Worm (Caenorhabditis elegans) whole organism, late embryonic: ENCODE measurements around the gene abu-14.

Experiments used
- C38D4.7 ChIP-seq: fragments of 200-800 bp; sonication (Bioruptor generic); optimal IDR thresholded peaks from 2 replicates; lab custom pipeline; 2018; ENCODE audit warnings: mild to moderate bottlenecking, missing genetic modification characterization, moderate library complexity, missing compliant biosample characterization
- F13H6.1 ChIP-seq: sonication (generic microtip); optimal IDR thresholded peaks from 2 replicates; lab custom pipeline; 2016; ENCODE audit warnings: missing genetic modification characterization, missing compliant biosample characterization
- K02D7.2 ChIP-seq: sonication (generic microtip); optimal IDR thresholded peaks from 2 replicates; lab custom pipeline; 2017; ENCODE audit warnings: mild to moderate bottlenecking, missing genetic modification characterization, missing compliant biosample characterization
- K09A11.1 ChIP-seq: sonication (generic microtip); optimal IDR thresholded peaks from 2 replicates; lab custom pipeline; 2017; ENCODE audit warnings: antibody characterized with exemption, mild to moderate bottlenecking, missing genetic modification characterization, missing compliant biosample characterization; ENCODE audit not compliant: insufficient read depth
- Y22D7AL.16 ChIP-seq: sonication (generic microtip); optimal IDR thresholded peaks from 2 replicates; lab custom pipeline; 2016; ENCODE audit warnings: missing genetic modification characterization, missing compliant biosample characterization
- ama-1 ChIP-seq: fragments of 150-350 bp; optimal IDR thresholded peaks from 2 replicates; lab custom pipeline; 2014
- ceh-14 ChIP-seq: sonication (generic microtip); optimal IDR thresholded peaks from 2 replicates; lab custom pipeline; 2016; ENCODE audit warnings: missing genotype, missing genetic modification characterization, missing compliant biosample characterization
- ceh-18 ChIP-seq: sonication (generic microtip); optimal IDR thresholded peaks from 2 replicates; lab custom pipeline; 2016; ENCODE audit warnings: missing genetic modification characterization, missing compliant biosample characterization
- ceh-22 ChIP-seq: sonication (generic microtip); optimal IDR thresholded peaks from 2 replicates; lab custom pipeline; 2017; ENCODE audit warnings: missing biosample characterization, missing genetic modification characterization
- ceh-30 ChIP-seq: fragments of 150-350 bp; optimal IDR thresholded peaks from 2 replicates; lab custom pipeline; 2014; ENCODE audit warnings: missing biosample characterization, missing genetic modification characterization
- ceh-31 ChIP-seq: sonication (generic microtip); optimal IDR thresholded peaks from 2 replicates; lab custom pipeline; 2016; ENCODE audit warnings: missing genetic modification characterization, missing compliant biosample characterization
- ceh-48 ChIP-seq: sonication (generic microtip); optimal IDR thresholded peaks from 2 replicates; lab custom pipeline; 2016; ENCODE audit warnings: missing genetic modification characterization, inconsistent platforms, missing compliant biosample characterization
- ceh-9 ChIP-seq: sonication (generic microtip); optimal IDR thresholded peaks from 2 replicates; lab custom pipeline; 2016; ENCODE audit warnings: mild to moderate bottlenecking, missing genetic modification characterization, inconsistent platforms, missing compliant biosample characterization
- ets-4 ChIP-seq: sonication (generic microtip); optimal IDR thresholded peaks from 2 replicates; lab custom pipeline; 2016; ENCODE audit warnings: missing genetic modification characterization, missing compliant biosample characterization
- eyg-1 ChIP-seq: sonication (generic microtip); optimal IDR thresholded peaks from 2 replicates; lab custom pipeline; 2016; ENCODE audit warnings: missing genotype, missing genetic modification characterization, missing compliant biosample characterization
- fax-1 ChIP-seq: sonication (generic microtip); optimal IDR thresholded peaks from 2 replicates; lab custom pipeline; 2016; ENCODE audit warnings: missing genotype, missing genetic modification characterization, missing compliant biosample characterization
- fkh-10 ChIP-seq: fragments of 150-350 bp; optimal IDR thresholded peaks from 2 replicates; lab custom pipeline; 2014; ENCODE audit warnings: missing biosample characterization, missing genetic modification reagents, missing genetic modification characterization
- fkh-6 ChIP-seq: sonication (generic microtip); optimal IDR thresholded peaks from 2 replicates; lab custom pipeline; 2016; ENCODE audit warnings: missing genetic modification characterization, missing compliant biosample characterization
- gmeb-2 ChIP-seq: sonication (generic microtip); optimal IDR thresholded peaks from 2 replicates; lab custom pipeline; 2016; ENCODE audit warnings: missing genetic modification characterization, inconsistent platforms, missing compliant biosample characterization
- hlh-13 ChIP-seq: fragments of 200-800 bp; sonication (Bioruptor generic); optimal IDR thresholded peaks from 2 replicates; lab custom pipeline; 2018; ENCODE audit warnings: mild to moderate bottlenecking, missing genetic modification characterization, missing compliant biosample characterization
- hlh-15 ChIP-seq: sonication (generic microtip); optimal IDR thresholded peaks from 2 replicates; lab custom pipeline; 2016; ENCODE audit warnings: missing genetic modification characterization, missing compliant biosample characterization
- hlh-6 ChIP-seq: sonication (generic microtip); optimal IDR thresholded peaks from 2 replicates; lab custom pipeline; 2016; ENCODE audit warnings: missing genotype, missing genetic modification characterization, missing compliant biosample characterization
- hlh-8 ChIP-seq: sonication (generic microtip); optimal IDR thresholded peaks from 2 replicates; lab custom pipeline; 2016; ENCODE audit warnings: missing genotype, missing genetic modification characterization, missing compliant biosample characterization
- lim-6 ChIP-seq: sonication (generic microtip); optimal IDR thresholded peaks from 2 replicates; lab custom pipeline; 2016; ENCODE audit warnings: missing genetic modification characterization, missing compliant biosample characterization
- lin-11 ChIP-seq: fragments of 200-800 bp; sonication (Bioruptor generic); optimal IDR thresholded peaks from 2 replicates; lab custom pipeline; 2018; ENCODE audit warnings: mild to moderate bottlenecking, missing genetic modification characterization, missing compliant biosample characterization
- madf-2 ChIP-seq: sonication (generic microtip); optimal IDR thresholded peaks from 2 replicates; lab custom pipeline; 2017; ENCODE audit warnings: missing genetic modification characterization, missing compliant biosample characterization
- mec-3 ChIP-seq: sonication (generic microtip); optimal IDR thresholded peaks from 2 replicates; lab custom pipeline; 2016; ENCODE audit warnings: borderline replicate concordance, missing genetic modification characterization, missing compliant biosample characterization
- nfya-1 ChIP-seq: sonication (generic microtip); optimal IDR thresholded peaks from 2 replicates; lab custom pipeline; 2017; ENCODE audit warnings: missing genetic modification characterization, mild to moderate bottlenecking, missing compliant biosample characterization, antibody characterized with exemption, moderate library complexity
- nhr-11 ChIP-seq: fragments of 150-350 bp; optimal IDR thresholded peaks from 2 replicates; lab custom pipeline; 2014; ENCODE audit warnings: missing biosample characterization, missing genetic modification characterization
- pag-3 ChIP-seq: sonication (generic microtip); optimal IDR thresholded peaks from 2 replicates; lab custom pipeline; 2016; ENCODE audit warnings: missing compliant biosample characterization, missing genetic modification characterization, borderline replicate concordance
- pat-9 ChIP-seq: fragments of 200-800 bp; sonication (Bioruptor generic); optimal IDR thresholded peaks from 2 replicates; lab custom pipeline; 2018; ENCODE audit warnings: mild to moderate bottlenecking, missing genetic modification characterization, moderate library complexity, missing compliant biosample characterization
- pax-1 ChIP-seq: fragments of 150-350 bp; optimal IDR thresholded peaks from 2 replicates; lab custom pipeline; 2014; ENCODE audit warnings: missing biosample characterization, missing genetic modification characterization
- pha-2 ChIP-seq: sonication (generic microtip); optimal IDR thresholded peaks from 2 replicates; lab custom pipeline; 2017; ENCODE audit warnings: mild to moderate bottlenecking, missing genetic modification characterization, missing compliant biosample characterization
- pha-4 ChIP-seq: fragments of 150-350 bp; optimal IDR thresholded peaks from 2 replicates; lab custom pipeline; 2018; ENCODE audit warnings: missing biosample characterization, missing genetic modification reagents, missing genetic modification characterization
- pqm-1 ChIP-seq: sonication (generic microtip); optimal IDR thresholded peaks from 2 replicates; lab custom pipeline; 2016; ENCODE audit warnings: missing genetic modification characterization, missing compliant biosample characterization
- sox-4 ChIP-seq: sonication (generic microtip); optimal IDR thresholded peaks from 2 replicates; lab custom pipeline; 2017; ENCODE audit warnings: mild to moderate bottlenecking, missing genetic modification characterization, inconsistent platforms, missing compliant biosample characterization
- tbx-2 ChIP-seq: sonication (generic microtip); optimal IDR thresholded peaks from 2 replicates; lab custom pipeline; 2016; ENCODE audit warnings: missing genetic modification characterization, missing compliant biosample characterization
- ttx-3 ChIP-seq: sonication (generic microtip); optimal IDR thresholded peaks from 2 replicates; lab custom pipeline; 2016; ENCODE audit warnings: missing genetic modification reagents, missing genetic modification characterization, missing compliant biosample characterization
- unc-3 ChIP-seq, 2 experiments: fragments of 200-800 bp in 1 of 2; sonication (Bioruptor generic) in 1 of 2; sonication (generic microtip) in 1 of 2; conservative IDR thresholded peaks in 1 of 2; optimal IDR thresholded peaks in 1 of 2; 2 replicates each; pipeline versions ENCODE4 v1.3.6 to Lab custom; 2016 to 2022; ENCODE audit warnings: missing compliant biosample characterization in 2 of 2, missing genetic modification characterization in 2 of 2, missing genetic modification reagents in 1 of 2
- unc-55 ChIP-seq: sonication (generic microtip); optimal IDR thresholded peaks from 2 replicates; lab custom pipeline; 2017; ENCODE audit warnings: missing biosample characterization, missing genetic modification reagents, missing genetic modification characterization
- zip-5 ChIP-seq: sonication (generic microtip); optimal IDR thresholded peaks from 2 replicates; lab custom pipeline; 2016; ENCODE audit warnings: missing genetic modification characterization, missing compliant biosample characterization
- ztf-16 ChIP-seq: sonication (generic microtip); optimal IDR thresholded peaks from 2 replicates; lab custom pipeline; 2017; ENCODE audit warnings: missing genetic modification characterization, missing compliant biosample characterization

abu-14 gene

ce11 chrII:9237719-9238118, 10.7 kb upstream of the abu-14 start:
- TF ChIP-seq eyg-1 (tag; lab: Kevin White, UChicago) (no peak), fkh-10 (GFP tag; lab: Kevin White, UChicago) (no peak), ets-4 (no peak), pat-9 (tag; lab: Kevin White, UChicago) (no peak), K09A11.1 (no peak), unc-3 (GFP tag; conservative IDR thresholded peaks at IDR 0.05; lab: Robert Waterston, UW) (no peak), unc-3 (tag; optimal IDR thresholded peaks at IDR 0.05; lab: Kevin White, UChicago) (no peak), ceh-9 (tag; lab: Kevin White, UChicago) (no peak), pha-2 (no peak), pqm-1 (tag; lab: Kevin White, UChicago) (no peak), hlh-8 (tag; lab: Kevin White, UChicago) (no peak), ceh-31 (no peak), C38D4.7 (no peak), hlh-15 (no peak), nhr-11 (no peak), madf-2 (tag; lab: Kevin White, UChicago) (no peak), gmeb-2 (tag; lab: Kevin White, UChicago) (no peak), pax-1 (no peak), hlh-13 (GFP tag; lab: Kevin White, UChicago) (no peak)
- TF ChIP-seq, all 69 proteins: peak for 0

DNA sequence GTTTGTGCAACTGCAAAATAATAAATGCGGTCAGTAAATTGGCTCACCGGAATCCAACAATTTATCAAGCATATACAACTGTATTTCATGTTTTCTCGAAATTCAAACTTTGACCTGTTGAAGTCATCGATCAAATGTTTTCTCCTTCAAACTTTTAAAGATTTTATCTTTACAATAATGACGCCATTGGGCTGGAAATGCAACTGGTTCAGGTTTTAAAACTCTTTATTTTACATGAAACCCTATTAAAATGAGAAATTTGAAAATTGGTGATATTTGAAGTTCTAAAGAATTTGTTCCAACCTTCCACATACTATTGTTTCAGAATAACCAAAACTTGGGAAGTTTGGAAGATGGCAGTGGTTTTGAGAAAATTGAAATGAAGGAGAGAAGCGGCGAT, 10.0 kb upstream of the abu-14 start:
- no peak for TF ChIP-seq ceh-22 (tag; lab: Kevin White, UChicago)
- no peak for TF ChIP-seq tbx-2
- TF ChIP-seq F13H6.1 (tag; lab: Kevin White, UChicago): no peak
- no peak for TF ChIP-seq ceh-31
- no peak for TF ChIP-seq ceh-9 (tag; lab: Kevin White, UChicago)
- no peak for TF ChIP-seq lin-11
- TF ChIP-seq gmeb-2 (tag; lab: Kevin White, UChicago): no peak
- no peak for TF ChIP-seq C38D4.7
- no peak for TF ChIP-seq nhr-11
- no peak for TF ChIP-seq ttx-3 (tag; lab: Kevin White, UChicago)
- TF ChIP-seq, all 69 proteins: peak for 0

- TF ChIP-seq lim-6 (tag; lab: Kevin White, UChicago) (no peak), tbx-2 (no peak), hlh-15 (no peak), ceh-30 (tag; lab: Kevin White, UChicago) (no peak), fax-1 (no peak), pqm-1 (tag; lab: Kevin White, UChicago) (no peak), sox-4 (tag; lab: Kevin White, UChicago) (no peak), pha-2 (no peak), ets-4 (no peak), hlh-6 (no peak)
These were observed 9.3 kb upstream of the abu-14 start, which contains the start of gene T26C5.3 for ce11 chrII:9236283-9236682. Gene T26C5.3 (plus strand): TSS chrII:9236583.

- TF ChIP-seq ama-1 (lab: Kevin White, UChicago): no peak
- no peak for TF ChIP-seq zip-5 (tag; lab: Kevin White, UChicago)
- no peak for TF ChIP-seq fkh-6
- no peak for TF ChIP-seq unc-55 (GFP tag; lab: Kevin White, UChicago)
- TF ChIP-seq pag-3 (tag; lab: Kevin White, UChicago): no peak
- TF ChIP-seq ztf-16: no peak
- TF ChIP-seq nhr-11: no peak
- TF ChIP-seq ceh-48: no peak
- no peak for TF ChIP-seq fkh-10 (GFP tag; lab: Kevin White, UChicago)
- TF ChIP-seq pha-4: no peak
- TF ChIP-seq ceh-18 (tag; lab: Kevin White, UChicago): no peak
- TF ChIP-seq Y22D7AL.16 (tag; lab: Kevin White, UChicago): no peak
- no peak for TF ChIP-seq mec-3 (tag; lab: Kevin White, UChicago)
- TF ChIP-seq K02D7.2: no peak
- TF ChIP-seq pha-2: no peak
- no peak for TF ChIP-seq nfya-1 (tag; lab: Kevin White, UChicago)
- no peak for TF ChIP-seq tbx-2
- no peak for TF ChIP-seq ceh-14 (tag; lab: Kevin White, UChicago)
- TF ChIP-seq, all 69 proteins: peak for 0
These were observed 6.8 kb upstream of the abu-14 start for ce11 chrII:9233813-9234212.
